In the genomic region with DNA sequence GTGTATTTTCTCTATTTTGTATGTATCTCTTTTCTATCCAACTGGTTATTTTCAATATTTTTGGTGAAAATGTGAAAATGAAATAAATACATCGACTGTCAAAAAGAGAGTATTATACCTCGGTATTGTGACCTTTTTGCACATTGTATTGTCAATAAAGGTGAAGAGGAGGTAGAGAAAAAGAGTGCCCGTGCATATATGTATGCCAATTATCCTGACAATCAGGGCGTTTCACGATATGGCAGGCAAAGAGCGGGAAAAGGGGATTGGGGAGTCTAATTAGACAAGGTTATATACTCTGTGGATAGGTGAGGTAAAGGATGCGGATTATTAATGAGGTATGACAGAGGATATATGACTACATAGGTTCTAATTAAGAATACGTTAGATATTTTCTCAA, we compare ENCODE assay signal across 7 worm cellular contexts.
TF ChIP-seq lines count a peak whose summit lies in the region.

No protein-coding gene starts in this region.

TF ChIP-seq in whole organism, L1 larva, 84 proteins besides CTCF, POLR2A, EP300 and RAD21 (continues in another document):
- no peak for TF ChIP-seq nhr-47 (tag; optimal IDR thresholded peaks at IDR 0.05; lab: Kevin White, UChicago)
- no peak for TF ChIP-seq mdl-1 (tag; optimal IDR thresholded peaks at IDR 0.05; lab: Kevin White, UChicago)
- no peak for TF ChIP-seq unc-62 (GFP tag; optimal IDR thresholded peaks at IDR 0.05; lab: Kevin White, UChicago)
- no peak for TF ChIP-seq pax-3 (tag; optimal IDR thresholded peaks at IDR 0.05; lab: Kevin White, UChicago)
- TF ChIP-seq sox-4 (tag; optimal IDR thresholded peaks at IDR 0.05; lab: Kevin White, UChicago): no peak
- no peak for TF ChIP-seq efl-1 (optimal IDR thresholded peaks at IDR 0.05; lab: Kevin White, UChicago)
- peak in 1 of 2 experiments; percentile 49 for TF ChIP-seq efl-1 (GFP tag; optimal IDR thresholded peaks at IDR 0.05 in 1 of 2; lab: Kevin White, UChicago)
- TF ChIP-seq nhr-237 (tag; optimal IDR thresholded peaks at IDR 0.05; lab: Kevin White, UChicago): no peak
- no peak for TF ChIP-seq alr-1 (tag; optimal IDR thresholded peaks at IDR 0.05; lab: Kevin White, UChicago; ENCODE audit: borderline replicate concordance)
- TF ChIP-seq xbp-1 (tag; optimal IDR thresholded peaks at IDR 0.05; lab: Kevin White, UChicago): no peak
- no peak for TF ChIP-seq dpl-1 (GFP tag; optimal IDR thresholded peaks at IDR 0.05; lab: Kevin White, UChicago)
- no peak for TF ChIP-seq egl-27 (tag; optimal IDR thresholded peaks at IDR 0.05; lab: Kevin White, UChicago)
- no peak for TF ChIP-seq unc-30 (tag; optimal IDR thresholded peaks at IDR 0.05; lab: Kevin White, UChicago)

TF ChIP-seq in whole organism, L2 larva, 48 proteins besides CTCF, POLR2A, EP300 and RAD21:
- TF ChIP-seq nhr-129 (tag; optimal IDR thresholded peaks at IDR 0.05; lab: Kevin White, UChicago): peak; percentile 14
- TF ChIP-seq unc-39 (tag; optimal IDR thresholded peaks at IDR 0.05; lab: Kevin White, UChicago): no peak

TF ChIP-seq in whole organism, L3 larva, 47 proteins besides CTCF, POLR2A, EP300 and RAD21:
- no peak for TF ChIP-seq daf-12 (tag; optimal IDR thresholded peaks at IDR 0.05; lab: Kevin White, UChicago)
- TF ChIP-seq pha-4 (tag; optimal IDR thresholded peaks at IDR 0.05; lab: Kevin White, UChicago): peak; percentile 44

TF ChIP-seq in whole organism, L4 larva, 104 proteins besides CTCF, POLR2A, EP300 and RAD21:
- TF ChIP-seq lin-29 (GFP tag; IDR thresholded peaks at IDR 0.05; lab: Robert Waterston, UW) (no peak), nhr-6 (tag; optimal IDR thresholded peaks at IDR 0.05; lab: Kevin White, UChicago) (peak; percentile 1), hlh-30 (tag; optimal IDR thresholded peaks at IDR 0.05; lab: Kevin White, UChicago; ENCODE audit: insufficient read depth) (no peak), lin-39 (tag; optimal IDR thresholded peaks at IDR 0.05; lab: Kevin White, UChicago) (no peak), daf-16 (GFP tag; optimal IDR thresholded peaks at IDR 0.05; lab: Kevin White, UChicago) (no peak), daf-16 (tag; optimal IDR thresholded peaks at IDR 0.05; lab: Kevin White, UChicago) (peak; percentile 34), nhr-41 (GFP tag; IDR thresholded peaks at IDR 0.05; lab: Robert Waterston, UW) (no peak), pqm-1 (tag; optimal IDR thresholded peaks at IDR 0.05; lab: Kevin White, UChicago) (peak; percentile 7), pha-4 (GFP tag; IDR thresholded peaks at IDR 0.05; lab: Robert Waterston, UW) (no peak), pha-4 (tag; optimal IDR thresholded peaks at IDR 0.05; lab: Kevin White, UChicago) (peak; percentile 45)

TF ChIP-seq in whole organism, early embryonic, 17 proteins besides CTCF, POLR2A, EP300 and RAD21:
- peak; percentile 12 for TF ChIP-seq B0310.2 (tag; optimal IDR thresholded peaks at IDR 0.05; lab: Kevin White, UChicago)
- no peak for TF ChIP-seq ama-1 (optimal IDR thresholded peaks at IDR 0.05; lab: Kevin White, UChicago)
- no peak for TF ChIP-seq scrt-1 (GFP tag; IDR thresholded peaks at IDR 0.05; lab: Robert Waterston, UW)
TF ChIP-seq in whole organism, early embryonic: peak in this region for 1.

TF ChIP-seq in whole organism, late embryonic, 69 proteins besides CTCF, POLR2A, EP300 and RAD21:
- no peak for TF ChIP-seq elt-2 (tag; optimal IDR thresholded peaks at IDR 0.05; lab: Kevin White, UChicago)
- peak; percentile 49 for TF ChIP-seq ceh-31 (tag; optimal IDR thresholded peaks at IDR 0.05; lab: Kevin White, UChicago)
- no peak for TF ChIP-seq C38D4.7 (GFP tag; optimal IDR thresholded peaks at IDR 0.05; lab: Kevin White, UChicago)
- no peak for TF ChIP-seq mec-3 (tag; optimal IDR thresholded peaks at IDR 0.05; lab: Kevin White, UChicago; ENCODE audit: borderline replicate concordance)
- TF ChIP-seq lin-11 (tag; optimal IDR thresholded peaks at IDR 0.05; lab: Kevin White, UChicago): no peak

TF ChIP-seq in whole organism, mixed stage, embryonic, 35 proteins besides CTCF, POLR2A, EP300 and RAD21:
- TF ChIP-seq sem-2 (GFP tag; optimal IDR thresholded peaks at IDR 0.05; lab: Kevin White, UChicago): no peak
- TF ChIP-seq ceh-43 (GFP tag; optimal IDR thresholded peaks at IDR 0.05; lab: Kevin White, UChicago): peak; percentile 59
- TF ChIP-seq nhr-2 (tag; optimal IDR thresholded peaks at IDR 0.05; lab: Kevin White, UChicago): peak; percentile 99
- no peak for TF ChIP-seq lin-32 (GFP tag; optimal IDR thresholded peaks at IDR 0.05; lab: Kevin White, UChicago)
- TF ChIP-seq blmp-1 (tag; optimal IDR thresholded peaks at IDR 0.05; lab: Kevin White, UChicago): no peak
- TF ChIP-seq unc-62 (GFP tag; optimal IDR thresholded peaks at IDR 0.05; lab: Kevin White, UChicago): no peak
- TF ChIP-seq mep-1 (tag; optimal IDR thresholded peaks at IDR 0.05; lab: Kevin White, UChicago): no peak
- no peak for TF ChIP-seq ces-1 (GFP tag; optimal IDR thresholded peaks at IDR 0.05; lab: Kevin White, UChicago)
- TF ChIP-seq sptf-1 (tag; optimal IDR thresholded peaks at IDR 0.05; lab: Kevin White, UChicago): peak; percentile 10
- TF ChIP-seq nhr-12 (tag; optimal IDR thresholded peaks at IDR 0.05; lab: Kevin White, UChicago): no peak
- TF ChIP-seq bed-3 (GFP tag; optimal IDR thresholded peaks at IDR 0.05; lab: Kevin White, UChicago): no peak
- TF ChIP-seq ceh-83 (GFP tag; optimal IDR thresholded peaks at IDR 0.05; lab: Kevin White, UChicago): no peak
- no peak for TF ChIP-seq M03D4.4 (tag; optimal IDR thresholded peaks at IDR 0.05; lab: Kevin White, UChicago)
- TF ChIP-seq hlh-1 (tag; optimal IDR thresholded peaks at IDR 0.05; lab: Kevin White, UChicago): no peak
- TF ChIP-seq pha-4 (tag; optimal IDR thresholded peaks at IDR 0.05; lab: Kevin White, UChicago): peak; percentile 46
- TF ChIP-seq mls-2 (tag; optimal IDR thresholded peaks at IDR 0.05; lab: Kevin White, UChicago): peak; percentile 71

Comparison
In these comparisons a context has a peak if more than half of its experiments do, and no peak if none do; other contexts are left out.
1. Of the 29 proteins assayed by ChIP-seq in both whole organism, L4 larva and whole organism, L1 larva: peak only in whole organism, L4 larva: pqm-1; only in whole organism, L1 larva: none; in both: none; in neither: 28.